Fruit fly (Drosophila melanogaster) whole organism, embryonic: ENCODE results near the gene aux.

ENCODE experiments used
- Asciz ChIP-seq: fragments of 200-800 bp; sonication (Bioruptor generic); optimal IDR thresholded peaks from 2 replicates; lab custom pipeline; 2017; ENCODE audit warnings: missing biosample characterization, mild to moderate bottlenecking, missing genetic modification characterization, missing genetic modification reagents
- Awh ChIP-seq: fragments of 200-800 bp; sonication (Bioruptor generic); IDR thresholded peaks from 2 replicates; pipeline ENCODE4, ENCODE4 v1.3.6; 2022; ENCODE audit warnings: missing biosample characterization, missing genetic modification characterization
- C15 ChIP-seq: fragments of 200-800 bp; sonication (Bioruptor generic); IDR thresholded peaks from 3 replicates; pipeline ENCODE4 v1.3.6; 2022; ENCODE audit warnings: missing biosample characterization, missing genetic modification characterization
- CG1024 ChIP-seq: fragments of 200-800 bp; sonication (Bioruptor generic); IDR thresholded peaks from 2 replicates; pipeline ENCODE4 v1.3.6; 2022; ENCODE audit warnings: missing biosample characterization, missing genetic modification characterization
- CG1233 ChIP-seq: fragments of 200-800 bp; sonication (Bioruptor generic); optimal IDR thresholded peaks from 4 replicates; lab custom pipeline; 2018; ENCODE audit warnings: missing biosample characterization, mild to moderate bottlenecking, missing genetic modification characterization
- CG14667 ChIP-seq: fragments of 200-800 bp; sonication (Bioruptor generic); IDR thresholded peaks from 2 replicates; pipeline ENCODE4 v1.3.6; 2022; ENCODE audit warnings: missing biosample characterization, missing genetic modification characterization
- CG3065 ChIP-seq: fragments of 200-800 bp; sonication (Bioruptor generic); optimal IDR thresholded peaks from 2 replicates; lab custom pipeline; 2016; ENCODE audit warnings: missing biosample characterization, missing genetic modification characterization
- CG34224 ChIP-seq: fragments of 200-800 bp; sonication (Bioruptor generic); IDR thresholded peaks from 3 replicates; pipeline ENCODE4 v1.3.6; 2022; ENCODE audit warnings: missing biosample characterization, missing genetic modification characterization; ENCODE audit not compliant: partially characterized antibody
- CG3726 ChIP-seq: fragments of 200-800 bp; sonication (Bioruptor generic); IDR thresholded peaks from 3 replicates; pipeline ENCODE4, ENCODE4 v1.3.6; 2022; ENCODE audit warnings: missing biosample characterization, missing genetic modification characterization
- CG4404 ChIP-seq: fragments of 200-800 bp; sonication (Bioruptor generic); IDR thresholded peaks from 2 replicates; pipeline ENCODE4 v1.3.6; 2022; ENCODE audit warnings: missing biosample characterization, missing genetic modification characterization
- CG4707 ChIP-seq: fragments of 200-800 bp; sonication (Bioruptor generic); optimal IDR thresholded peaks from 2 replicates; lab custom pipeline; 2018; ENCODE audit warnings: missing biosample characterization, mild to moderate bottlenecking, missing genetic modification characterization, moderate library complexity
- CG6765 ChIP-seq: fragments of 200-800 bp; sonication (Bioruptor generic); optimal IDR thresholded peaks from 3 replicates; lab custom pipeline; 2017; ENCODE audit warnings: missing biosample characterization, mild to moderate bottlenecking, missing genetic modification characterization
- CG6791 ChIP-seq: fragments of 200-800 bp; sonication (Bioruptor generic); IDR thresholded peaks from 3 replicates; pipeline ENCODE4 v1.3.6; 2022; ENCODE audit warnings: missing biosample characterization, missing genetic modification characterization; ENCODE audit not compliant: partially characterized antibody
- CG7357 ChIP-seq: fragments of 200-800 bp; sonication (Bioruptor generic); IDR thresholded peaks from 3 replicates; pipeline ENCODE4 v1.3.6; 2022; ENCODE audit warnings: missing biosample characterization, missing genetic modification characterization
- CG9932 ChIP-seq: fragments of 200-800 bp; sonication (Bioruptor generic); IDR thresholded peaks from 2 replicates; pipeline ENCODE4 v1.3.6; 2022; ENCODE audit warnings: missing biosample characterization, missing genetic modification characterization
- Dip3 ChIP-seq: fragments of 200-800 bp; sonication (Bioruptor generic); optimal IDR thresholded peaks from 3 replicates; lab custom pipeline; 2016; ENCODE audit warnings: missing biosample characterization, missing genetic modification characterization
- Dp ChIP-seq: fragments of 200-800 bp; sonication (Bioruptor generic); optimal IDR thresholded peaks from 2 replicates; lab custom pipeline; 2018; ENCODE audit warnings: missing biosample characterization, mild to moderate bottlenecking, missing genetic modification characterization, moderate library complexity
- Fer1 ChIP-seq: fragments of 200-800 bp; sonication (Bioruptor generic); optimal IDR thresholded peaks from 2 replicates; lab custom pipeline; 2017; ENCODE audit warnings: missing biosample characterization, mild to moderate bottlenecking, missing genetic modification characterization
- HmgD ChIP-seq: fragments of 200-800 bp; sonication (Bioruptor generic); optimal IDR thresholded peaks from 3 replicates; lab custom pipeline; 2016; ENCODE audit warnings: missing biosample characterization, missing genetic modification characterization
- Hr51 ChIP-seq, 2 experiments: fragments of 200-800 bp; sonication (Bioruptor generic); optimal IDR thresholded peaks; 2 replicates in 1 of 2; 3 replicates in 1 of 2; lab custom pipeline; 2016 to 2018; ENCODE audit warnings: missing biosample characterization in 2 of 2, missing genetic modification characterization in 2 of 2, mild to moderate bottlenecking in 1 of 2, moderate library complexity in 1 of 2
- Myb ChIP-seq: fragments of 200-800 bp; sonication (Bioruptor generic); optimal IDR thresholded peaks from 2 replicates; lab custom pipeline; 2016; ENCODE audit warnings: missing biosample characterization, missing genetic modification characterization
- Nf-YA ChIP-seq: fragments of 200-800 bp; sonication (Bioruptor generic); IDR thresholded peaks from 2 replicates; pipeline ENCODE4 v1.3.6; 2022; ENCODE audit warnings: missing biosample characterization, missing genetic modification characterization
- Oaz ChIP-seq: fragments of 200-800 bp; sonication (Bioruptor generic); IDR thresholded peaks from 2 replicates; pipeline ENCODE4 v1.3.6; 2022; ENCODE audit warnings: missing biosample characterization, missing genetic modification characterization
- Scr ChIP-seq: fragments of 200-800 bp; sonication (Bioruptor generic); IDR thresholded peaks from 2 replicates; pipeline ENCODE4 v1.3.6; 2022; ENCODE audit warnings: missing biosample characterization, missing genetic modification characterization; ENCODE audit not compliant: partially characterized antibody
- Taf1 ChIP-seq: fragments of 200-800 bp; sonication (Bioruptor generic); IDR thresholded peaks from 2 replicates; pipeline ENCODE4 v1.3.6; 2022; ENCODE audit warnings: missing biosample characterization, missing genetic modification characterization
- abd-A ChIP-seq: fragments of 200-800 bp; sonication (Bioruptor generic); optimal IDR thresholded peaks from 3 replicates; lab custom pipeline; 2019; ENCODE audit warnings: missing biosample characterization, mild to moderate bottlenecking, missing genetic modification characterization, moderate library complexity
- az2 ChIP-seq: fragments of 200-800 bp; sonication (Bioruptor generic); optimal IDR thresholded peaks from 3 replicates; lab custom pipeline; 2016; ENCODE audit warnings: missing biosample characterization, missing genetic modification characterization
- bigmax ChIP-seq: fragments of 200-800 bp; sonication (Bioruptor generic); optimal IDR thresholded peaks from 2 replicates; lab custom pipeline; 2018; ENCODE audit warnings: missing biosample characterization, mild to moderate bottlenecking, missing genetic modification characterization
- bowl ChIP-seq: fragments of 200-800 bp; sonication (Bioruptor generic); IDR thresholded peaks from 2 replicates; pipeline ENCODE4 v1.3.6; 2022; ENCODE audit warnings: missing biosample characterization, missing genetic modification characterization
- bsh ChIP-seq, 2 experiments: fragments of 200-800 bp; sonication (Bioruptor generic); optimal IDR thresholded peaks; 2 replicates each; lab custom pipeline; 2017 to 2018; ENCODE audit warnings: mild to moderate bottlenecking in 2 of 2, missing biosample characterization in 2 of 2, missing genetic modification characterization in 2 of 2, moderate library complexity in 1 of 2
- cg ChIP-seq: fragments of 200-800 bp; sonication (Bioruptor generic); optimal IDR thresholded peaks from 3 replicates; lab custom pipeline; 2019; ENCODE audit warnings: missing biosample characterization, mild to moderate bottlenecking, missing genetic modification characterization, moderate library complexity
- dm ChIP-seq: fragments of 200-800 bp; sonication (Bioruptor generic); optimal IDR thresholded peaks from 3 replicates; lab custom pipeline; 2016; ENCODE audit warnings: missing biosample characterization, missing genetic modification characterization
- dmrt99B ChIP-seq: fragments of 200-800 bp; sonication (Bioruptor generic); optimal IDR thresholded peaks from 2 replicates; lab custom pipeline; 2018; ENCODE audit warnings: missing biosample characterization, mild to moderate bottlenecking, missing genetic modification characterization, moderate library complexity
- fd96Cb ChIP-seq: fragments of 200-800 bp; sonication (Bioruptor generic); optimal IDR thresholded peaks from 2 replicates; lab custom pipeline; 2018; ENCODE audit warnings: missing biosample characterization, mild to moderate bottlenecking, missing genetic modification characterization, moderate library complexity
- ftz-f1 ChIP-seq: fragments of 200-800 bp; sonication (Bioruptor generic); optimal IDR thresholded peaks from 2 replicates; lab custom pipeline; 2016; ENCODE audit warnings: missing biosample characterization, missing genetic modification characterization
- gem ChIP-seq: fragments of 200-800 bp; sonication (Bioruptor generic); optimal IDR thresholded peaks from 2 replicates; lab custom pipeline; 2019; ENCODE audit warnings: missing biosample characterization, mild to moderate bottlenecking, missing genetic modification characterization, moderate library complexity
- jumu ChIP-seq: fragments of 200-800 bp; sonication (Bioruptor generic); optimal IDR thresholded peaks from 3 replicates; lab custom pipeline; 2016; ENCODE audit warnings: missing biosample characterization, missing genetic modification characterization
- maf-S ChIP-seq: fragments of 200-800 bp; sonication (Bioruptor generic); optimal IDR thresholded peaks from 2 replicates; lab custom pipeline; 2016; ENCODE audit warnings: missing biosample characterization, missing genetic modification characterization
- mam ChIP-seq: fragments of 200-800 bp; sonication (Bioruptor generic); optimal IDR thresholded peaks from 3 replicates; lab custom pipeline; 2016; ENCODE audit warnings: missing biosample characterization, missing genetic modification characterization
- onecut ChIP-seq: fragments of 200-800 bp; sonication (Bioruptor generic); IDR thresholded peaks from 2 replicates; pipeline ENCODE4 v1.3.6; 2022; ENCODE audit warnings: missing biosample characterization, missing genetic modification characterization
- pan ChIP-seq, 4 experiments: fragments of >200 bp in 3 of 4; fragments of 200-800 bp in 1 of 4; sonication (Bioruptor generic) in 1 of 4; optimal IDR thresholded peaks in 3 of 4; IDR thresholded peaks in 1 of 4; 2 replicates each; pipeline versions ENCODE4 v1.3.6 to Lab custom; 2017 to 2022; ENCODE audit warnings: missing biosample characterization in 2 of 4, missing genetic modification characterization in 2 of 4, mixed read lengths in 1 of 4
- pzg ChIP-seq: fragments of 200-800 bp; sonication (Bioruptor generic); optimal IDR thresholded peaks from 3 replicates; lab custom pipeline; 2018; ENCODE audit warnings: missing biosample characterization, mild to moderate bottlenecking, missing genetic modification characterization, moderate library complexity
- run ChIP-seq: fragments of 200-800 bp; sonication (Bioruptor generic); optimal IDR thresholded peaks from 3 replicates; lab custom pipeline; 2018; ENCODE audit warnings: missing biosample characterization, mild to moderate bottlenecking, missing genetic modification characterization
- sima ChIP-seq: fragments of 200-800 bp; sonication (Bioruptor generic); optimal IDR thresholded peaks from 2 replicates; lab custom pipeline; 2016; ENCODE audit warnings: missing biosample characterization, missing genetic modification characterization
- sug ChIP-seq: fragments of 200-800 bp; optimal IDR thresholded peaks from 2 replicates; lab custom pipeline; 2019; ENCODE audit warnings: missing biosample characterization, mild to moderate bottlenecking, missing genetic modification characterization, moderate library complexity
- tio ChIP-seq: fragments of 200-800 bp; sonication (Bioruptor generic); optimal IDR thresholded peaks from 2 replicates; lab custom pipeline; 2017; ENCODE audit warnings: missing biosample characterization, missing genetic modification characterization, inconsistent platforms
- unc-4 ChIP-seq: fragments of 200-800 bp; sonication (Bioruptor generic); IDR thresholded peaks from 2 replicates; pipeline ENCODE4 v1.3.6; 2022; ENCODE audit warnings: missing biosample characterization, missing genetic modification characterization; ENCODE audit not compliant: partially characterized antibody
- wek ChIP-seq: fragments of 200-800 bp; sonication (Bioruptor generic); optimal IDR thresholded peaks from 3 replicates; lab custom pipeline; 2018; ENCODE audit warnings: missing biosample characterization, mild to moderate bottlenecking, missing genetic modification characterization, moderate library complexity
- zen2 ChIP-seq: fragments of 200-800 bp; sonication (Bioruptor generic); IDR thresholded peaks from 3 replicates; pipeline ENCODE4 v1.3.6; 2022; ENCODE audit warnings: missing biosample characterization, missing genetic modification characterization; ENCODE audit not compliant: partially characterized antibody

The aux gene

dm6 chr3R:4214038-4214437, 2.5 kb downstream of the aux start (continued):
- TF ChIP-seq az2 (GFP tag; lab: Kevin White, UChicago) (peak; percentile 71), CG3065 (GFP tag; lab: Kevin White, UChicago) (no peak), dmrt99B (tag; lab: Kevin White, UChicago) (peak; percentile 91), CG6765 (GFP tag; lab: Kevin White, UChicago) (no peak), CG1233 (peak; percentile 56), Asciz (GFP tag; lab: Kevin White, UChicago) (peak; percentile 65), HmgD (GFP tag; lab: Kevin White, UChicago) (peak; percentile 48), run (tag; lab: Kevin White, UChicago) (peak; percentile 50), Oaz (GFP tag; lab: Robert Waterston, UW) (peak; percentile 71), Scr (GFP tag; lab: Robert Waterston, UW) (no peak), maf-S (GFP tag; lab: Kevin White, UChicago) (peak; percentile 46), CG4404 (GFP tag; lab: Robert Waterston, UW) (peak; percentile 76), pzg (no peak), CG9932 (GFP tag; lab: Robert Waterston, UW) (peak; percentile 55; the same call in 1 of the 2 replicates), bigmax (GFP tag; lab: Kevin White, UChicago) (no peak), CG6791 (GFP tag; lab: Robert Waterston, UW) (no peak), CG3726 (peak; percentile 80; the same call in 2 of the 3 replicates), Dp (GFP tag; lab: Kevin White, UChicago) (no peak), sima (GFP tag; lab: Kevin White, UChicago) (no peak), Awh (peak; percentile 90), bsh (GFP tag; optimal IDR thresholded peaks at IDR 0.05; lab: Kevin White, UChicago) (peak; percentile 25 to 76), zen2 (GFP tag; lab: Robert Waterston, UW) (no peak), unc-4 (GFP tag; lab: Robert Waterston, UW) (no peak), ftz-f1 (GFP tag; lab: Kevin White, UChicago) (no peak), onecut (GFP tag; lab: Robert Waterston, UW) (peak; percentile 84), Myb (GFP tag; lab: Kevin White, UChicago) (peak; percentile 46), CG34224 (GFP tag; lab: Robert Waterston, UW) (no peak), CG14667 (GFP tag; lab: Robert Waterston, UW) (peak; percentile 89), Fer1 (GFP tag; lab: Kevin White, UChicago) (peak; percentile 67), Dip3 (GFP tag; lab: Kevin White, UChicago) (peak; percentile 47), Hr51 (GFP tag; optimal IDR thresholded peaks at IDR 0.05; lab: Kevin White, UChicago) (peak; percentile 40 to 85), tio (GFP tag; lab: Kevin White, UChicago) (peak; percentile 14), mam (peak; percentile 66), Nf-YA (GFP tag; lab: Robert Waterston, UW) (peak; percentile 87), abd-A (tag; lab: Kevin White, UChicago) (no peak), cg (no peak), fd96Cb (tag; lab: Kevin White, UChicago) (peak; percentile 81), sug (tag; lab: Kevin White, UChicago) (peak; percentile 23), CG7357 (peak; percentile 73; the same call in 2 of the 3 replicates), C15 (GFP tag; lab: Robert Waterston, UW) (peak; percentile 45; the same call in 1 of the 3 replicates), bowl (GFP tag; lab: Robert Waterston, UW) (peak; percentile 64; the same call in 1 of the 2 replicates), CG1024 (GFP tag; lab: Robert Waterston, UW) (peak; percentile 84), wek (peak; percentile 37), CG4707 (no peak), gem (tag; lab: Kevin White, UChicago) (peak; percentile 78), Taf1 (GFP tag; lab: Robert Waterston, UW) (peak; percentile 52; the same call in 1 of the 2 replicates), pan (optimal IDR thresholded peaks at IDR 0.05; lab: Kevin White, UChicago) (no peak), pan (GFP tag; optimal IDR thresholded peaks at IDR 0.05 in 1 of 2, IDR thresholded peaks at IDR 0.05 in 1 of 2) (peak in 1 of 2 experiments; percentile 92), dm (GFP tag; lab: Kevin White, UChicago) (peak; percentile 62), jumu (GFP tag; lab: Kevin White, UChicago) (peak; percentile 77)
